Worm (Caenorhabditis elegans) whole organism, early embryonic: ENCODE data around the gene let-92.

Experiments used
- B0310.2 ChIP-seq: sonication (generic microtip); optimal IDR thresholded peaks from 2 replicates; lab custom pipeline; 2016; ENCODE audit warnings: mild to moderate bottlenecking, missing genetic modification characterization, missing compliant biosample characterization
- F13C5.2 ChIP-seq: sonication (generic microtip); optimal IDR thresholded peaks from 2 replicates; lab custom pipeline; 2017; ENCODE audit warnings: mild to moderate bottlenecking, missing genetic modification characterization, inconsistent platforms, missing compliant biosample characterization
- aly-1 ChIP-seq: sonication (generic microtip); optimal IDR thresholded peaks from 2 replicates; lab custom pipeline; 2016; ENCODE audit warnings: missing genetic modification characterization, missing compliant biosample characterization
- ama-1 ChIP-seq: fragments of 150-350 bp; optimal IDR thresholded peaks from 2 replicates; lab custom pipeline; 2014
- ceh-13 ChIP-seq: fragments of 200-800 bp; sonication (Bioruptor generic); optimal IDR thresholded peaks from 2 replicates; lab custom pipeline; 2018; ENCODE audit warnings: mild to moderate bottlenecking, missing genetic modification characterization, missing compliant biosample characterization
- ceh-36 ChIP-seq: sonication (generic microtip); optimal IDR thresholded peaks from 2 replicates; lab custom pipeline; 2016; ENCODE audit warnings: missing genetic modification characterization, inconsistent platforms, missing compliant biosample characterization
- ets-7 ChIP-seq: sonication (generic microtip); optimal IDR thresholded peaks from 2 replicates; lab custom pipeline; 2016; ENCODE audit warnings: missing genotype, missing genetic modification characterization, missing compliant biosample characterization
- flt-1 ChIP-seq: fragments of 200-800 bp; sonication (Bioruptor generic); IDR thresholded peaks from 2 replicates; pipeline ENCODE4 v1.3.6; 2022; ENCODE audit warnings: missing genetic modification characterization, missing compliant biosample characterization
- hmbx-1 ChIP-seq: sonication (generic microtip); optimal IDR thresholded peaks from 2 replicates; lab custom pipeline; 2016; ENCODE audit warnings: mild to moderate bottlenecking, missing genetic modification characterization, missing compliant biosample characterization
- hmg-4 ChIP-seq: fragments of 200-800 bp; sonication (Bioruptor generic); optimal IDR thresholded peaks from 2 replicates; lab custom pipeline; 2018; ENCODE audit warnings: mild to moderate bottlenecking, missing genetic modification characterization, missing compliant biosample characterization
- hnd-1 ChIP-seq: sonication (generic microtip); optimal IDR thresholded peaks from 2 replicates; lab custom pipeline; 2016; ENCODE audit warnings: missing genetic modification characterization, missing compliant biosample characterization
- pes-1 ChIP-seq: fragments of 200-800 bp; sonication (Bioruptor generic); IDR thresholded peaks from 2 replicates; pipeline ENCODE4 v1.3.6; 2022; ENCODE audit warnings: missing genetic modification reagents, missing genetic modification characterization, missing compliant biosample characterization
- scrt-1 ChIP-seq: fragments of 200-800 bp; sonication (Bioruptor generic); IDR thresholded peaks from 2 replicates; pipeline ENCODE4 v1.3.6; 2022; ENCODE audit warnings: missing genetic modification characterization, missing compliant biosample characterization
- sea-1 ChIP-seq: fragments of 200-800 bp; sonication (Bioruptor generic); conservative IDR thresholded peaks from 2 replicates; pipeline ENCODE4 v1.3.6; 2022; ENCODE audit warnings: missing genetic modification characterization, missing compliant biosample characterization
- tbx-11 ChIP-seq: fragments of 200-800 bp; sonication (Bioruptor generic); IDR thresholded peaks from 2 replicates; pipeline ENCODE4 v1.3.6; 2022; ENCODE audit warnings: missing genetic modification characterization, missing compliant biosample characterization
- tbx-37 ChIP-seq: fragments of 200-800 bp; sonication (Bioruptor generic); conservative IDR thresholded peaks from 2 replicates; pipeline ENCODE4 v1.3.6; 2022; ENCODE audit warnings: missing genetic modification reagents, missing genetic modification characterization, missing compliant biosample characterization
- tra-4 ChIP-seq: sonication (generic microtip); optimal IDR thresholded peaks from 2 replicates; lab custom pipeline; 2017; ENCODE audit warnings: missing genetic modification characterization, missing compliant biosample characterization

The let-92 gene

ce11 chrIV:11858142-11858541 is at the start of gene let-92:
let-92 (plus strand) TSS chrIV:11858442.
- TF ChIP-seq flt-1 (GFP tag; lab: Robert Waterston, UW): no peak
- no peak for TF ChIP-seq hnd-1 (tag; lab: Kevin White, UChicago)
- TF ChIP-seq tbx-11 (GFP tag; lab: Robert Waterston, UW): no peak

DNA sequence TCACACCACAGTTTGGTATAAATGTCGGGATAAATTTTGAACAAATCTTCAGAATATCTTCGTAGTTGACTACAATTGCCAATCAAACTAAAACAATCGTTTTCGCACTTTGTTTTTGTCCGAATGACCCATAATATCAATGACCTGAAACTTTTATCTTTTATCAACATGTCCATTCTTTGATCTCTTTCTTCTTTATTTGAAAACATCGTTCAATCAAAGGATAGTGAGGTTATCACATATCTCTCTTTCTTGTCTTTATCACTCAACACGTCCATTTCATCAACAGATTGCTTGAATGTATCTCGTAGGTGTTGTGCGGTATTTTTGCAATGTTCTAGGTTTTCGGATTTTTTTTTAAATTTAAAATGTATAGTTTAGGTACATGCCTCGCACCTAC is 49.2 kb upstream of the let-92 start:
- TF ChIP-seq hnd-1 (tag; lab: Kevin White, UChicago) (no peak), B0310.2 (tag; lab: Kevin White, UChicago) (no peak), hmbx-1 (tag; lab: Kevin White, UChicago) (no peak), tbx-37 (no peak), ama-1 (no peak), ceh-13 (GFP tag; lab: Kevin White, UChicago) (no peak), aly-1 (no peak), tra-4 (no peak), ceh-36 (tag; lab: Kevin White, UChicago) (no peak), pes-1 (GFP tag; lab: Robert Waterston, UW) (no peak), scrt-1 (GFP tag; lab: Robert Waterston, UW) (no peak), tbx-11 (GFP tag; lab: Robert Waterston, UW) (no peak), flt-1 (GFP tag; lab: Robert Waterston, UW) (no peak)

ce11 chrIV:11809708-11810114 is 48.5 kb upstream of the let-92 start:
- TF ChIP-seq scrt-1 (GFP tag; lab: Robert Waterston, UW) (no peak), F13C5.2 (tag; lab: Kevin White, UChicago) (peak; percentile 27)

DNA sequence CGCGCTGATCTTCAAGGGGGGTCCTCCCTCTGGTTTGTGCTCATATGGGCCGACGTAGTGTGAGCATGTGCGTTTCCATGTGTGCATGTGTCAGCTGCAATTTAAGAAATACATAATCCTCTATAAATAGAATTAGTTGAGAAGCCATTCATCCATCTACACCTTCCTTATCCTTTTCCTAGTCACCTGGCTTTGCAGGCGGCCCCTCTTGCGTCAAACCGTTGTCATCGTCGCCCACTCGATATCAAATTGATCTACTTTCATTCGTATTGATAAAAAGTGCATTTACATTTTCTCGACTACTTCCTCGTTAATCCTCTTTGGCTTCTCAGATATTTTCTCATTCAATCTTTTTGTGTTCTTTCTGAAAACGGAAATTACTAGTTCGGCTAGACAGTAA is 46.2 kb upstream of the let-92 start:
- TF ChIP-seq ama-1: no peak
- no peak for TF ChIP-seq sea-1 (GFP tag; lab: Robert Waterston, UW)
- no peak for TF ChIP-seq hmbx-1 (tag; lab: Kevin White, UChicago)
- no peak for TF ChIP-seq pes-1 (GFP tag; lab: Robert Waterston, UW)
- TF ChIP-seq flt-1 (GFP tag; lab: Robert Waterston, UW): no peak
- no peak for TF ChIP-seq tbx-11 (GFP tag; lab: Robert Waterston, UW)
- TF ChIP-seq ets-7 (tag; lab: Kevin White, UChicago): no peak
- no peak for TF ChIP-seq hmg-4 (GFP tag; lab: Kevin White, UChicago)
- TF ChIP-seq F13C5.2 (tag; lab: Kevin White, UChicago): no peak
- TF ChIP-seq aly-1: no peak
- no peak for TF ChIP-seq hnd-1 (tag; lab: Kevin White, UChicago)
- no peak for TF ChIP-seq ceh-36 (tag; lab: Kevin White, UChicago)
- TF ChIP-seq B0310.2 (tag; lab: Kevin White, UChicago): no peak
- TF ChIP-seq tbx-37: no peak
- TF ChIP-seq scrt-1 (GFP tag; lab: Robert Waterston, UW): no peak
- no peak for TF ChIP-seq ceh-13 (GFP tag; lab: Kevin White, UChicago)
- TF ChIP-seq tra-4: no peak

DNA sequence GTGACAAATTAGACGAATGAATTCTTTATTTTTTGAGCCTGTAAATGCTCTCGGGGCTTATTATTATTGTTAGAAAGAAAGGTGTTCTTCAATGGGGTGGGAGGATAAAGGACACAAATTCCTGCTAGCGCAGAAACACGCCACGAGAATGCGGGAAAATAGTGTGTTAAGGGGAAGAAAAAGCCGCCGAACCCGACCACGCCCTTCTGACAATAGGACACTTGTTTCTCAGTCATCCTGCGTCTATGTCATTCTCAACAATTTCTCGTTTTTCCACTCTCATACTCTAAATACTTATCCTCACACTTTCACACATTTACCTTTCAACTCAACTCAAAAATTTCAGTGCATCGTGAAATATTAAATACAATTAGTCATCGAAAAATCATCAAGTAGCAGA is 44.3 kb upstream of the let-92 start, which contains the start of gene M117.1:
Gene M117.1, plus strand, starts transcription at position 347 of the 400 bp plus-strand sequence.
- TF ChIP-seq pes-1 (GFP tag; lab: Robert Waterston, UW) (no peak), hmg-4 (GFP tag; lab: Kevin White, UChicago) (no peak), tbx-37 (no peak), hnd-1 (tag; lab: Kevin White, UChicago) (no peak), ceh-36 (tag; lab: Kevin White, UChicago) (no peak), sea-1 (GFP tag; lab: Robert Waterston, UW) (no peak), ets-7 (tag; lab: Kevin White, UChicago) (no peak), F13C5.2 (tag; lab: Kevin White, UChicago) (no peak), flt-1 (GFP tag; lab: Robert Waterston, UW) (no peak), scrt-1 (GFP tag; lab: Robert Waterston, UW) (no peak), ceh-13 (GFP tag; lab: Kevin White, UChicago) (no peak)

DNA sequence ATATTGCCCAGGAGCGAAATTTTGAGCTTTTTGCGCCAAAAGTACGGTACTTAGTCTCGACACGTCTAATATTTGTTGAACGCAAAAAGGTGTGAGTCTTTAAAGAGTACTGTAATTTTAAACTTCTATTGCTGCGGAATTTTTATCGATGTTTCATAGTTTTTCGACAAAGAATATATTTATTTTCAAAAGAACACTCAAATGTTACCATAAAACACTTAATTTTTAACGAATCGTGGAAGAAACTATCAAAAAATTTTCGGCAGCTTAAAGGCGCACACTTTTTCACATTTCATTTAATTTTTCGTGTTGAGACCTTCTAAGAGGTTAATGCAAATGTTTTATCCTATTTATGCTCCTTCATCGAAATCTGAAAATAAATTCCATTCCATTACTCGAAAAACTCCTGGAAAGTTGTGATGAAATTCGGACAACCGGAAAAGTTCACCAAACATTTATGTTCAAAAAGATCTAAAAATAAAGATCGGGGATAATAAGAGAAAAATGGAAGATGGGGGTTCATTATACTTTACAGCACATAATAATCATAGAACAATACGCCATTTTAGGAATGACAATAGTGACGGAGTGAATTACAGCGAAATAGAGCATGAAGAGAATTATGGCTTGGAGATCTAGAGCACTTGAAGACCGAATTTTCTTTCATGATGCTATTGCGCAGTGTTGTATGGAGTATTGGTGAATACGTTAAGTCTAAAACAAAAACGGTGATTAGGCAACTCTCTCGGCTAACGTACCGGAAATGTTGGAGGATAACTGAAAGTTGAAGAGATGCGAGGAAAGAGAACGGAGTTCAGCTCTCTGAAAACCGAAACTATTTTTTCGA is 38.0 kb upstream of the let-92 start:
- TF ChIP-seq hmg-4 (GFP tag; lab: Kevin White, UChicago) (no peak), ama-1 (peak; percentile 41)

- no peak for TF ChIP-seq scrt-1 (GFP tag; lab: Robert Waterston, UW)
- no peak for TF ChIP-seq ceh-36 (tag; lab: Kevin White, UChicago)
- peak; percentile 17; the same call in 1 of the 2 replicates for TF ChIP-seq tbx-11 (GFP tag; lab: Robert Waterston, UW)
- TF ChIP-seq aly-1: no peak
- no peak for TF ChIP-seq pes-1 (GFP tag; lab: Robert Waterston, UW)
- TF ChIP-seq hmg-4 (GFP tag; lab: Kevin White, UChicago): no peak
- no peak for TF ChIP-seq ceh-13 (GFP tag; lab: Kevin White, UChicago)
- TF ChIP-seq ets-7 (tag; lab: Kevin White, UChicago): no peak
- TF ChIP-seq hnd-1 (tag; lab: Kevin White, UChicago): no peak
- peak; percentile 52 for TF ChIP-seq F13C5.2 (tag; lab: Kevin White, UChicago)
Observed at ce11 chrIV:11821591-11822361, 36.5 kb upstream of the let-92 start, which contains the start of the genes par-5 and M117.3. par-5 (minus strand) TSS chrIV:11821924. M117.3 (plus strand) TSS chrIV:11822206.
